Worm (Caenorhabditis elegans) whole organism, early embryonic: ENCODE results near the gene F35B3.7.

Experiments used
- B0310.2 ChIP-seq: sonication (generic microtip); optimal IDR thresholded peaks from 2 replicates; lab custom pipeline; 2016; ENCODE audit warnings: mild to moderate bottlenecking, missing genetic modification characterization, missing compliant biosample characterization
- F13C5.2 ChIP-seq: sonication (generic microtip); optimal IDR thresholded peaks from 2 replicates; lab custom pipeline; 2017; ENCODE audit warnings: mild to moderate bottlenecking, missing genetic modification characterization, inconsistent platforms, missing compliant biosample characterization
- aly-1 ChIP-seq: sonication (generic microtip); optimal IDR thresholded peaks from 2 replicates; lab custom pipeline; 2016; ENCODE audit warnings: missing genetic modification characterization, missing compliant biosample characterization
- ama-1 ChIP-seq: fragments of 150-350 bp; optimal IDR thresholded peaks from 2 replicates; lab custom pipeline; 2014
- flt-1 ChIP-seq: fragments of 200-800 bp; sonication (Bioruptor generic); IDR thresholded peaks from 2 replicates; pipeline ENCODE4 v1.3.6; 2022; ENCODE audit warnings: missing genetic modification characterization, missing compliant biosample characterization
- hmbx-1 ChIP-seq: sonication (generic microtip); optimal IDR thresholded peaks from 2 replicates; lab custom pipeline; 2016; ENCODE audit warnings: mild to moderate bottlenecking, missing genetic modification characterization, missing compliant biosample characterization
- scrt-1 ChIP-seq: fragments of 200-800 bp; sonication (Bioruptor generic); IDR thresholded peaks from 2 replicates; pipeline ENCODE4 v1.3.6; 2022; ENCODE audit warnings: missing genetic modification characterization, missing compliant biosample characterization
- tbx-11 ChIP-seq: fragments of 200-800 bp; sonication (Bioruptor generic); IDR thresholded peaks from 2 replicates; pipeline ENCODE4 v1.3.6; 2022; ENCODE audit warnings: missing genetic modification characterization, missing compliant biosample characterization

ce11 chrX:17070495-17070894, 27.6 kb upstream of the F35B3.7 start:
- no peak for TF ChIP-seq F13C5.2 (tag; lab: Kevin White, UChicago)
- no peak for TF ChIP-seq ama-1 (lab: Kevin White, UChicago)
- no peak for TF ChIP-seq hmbx-1 (tag; lab: Kevin White, UChicago)
- no peak for TF ChIP-seq tbx-11 (GFP tag; lab: Robert Waterston, UW)
- no peak for TF ChIP-seq flt-1 (GFP tag; lab: Robert Waterston, UW)
- no peak for TF ChIP-seq B0310.2 (tag; lab: Kevin White, UChicago)
- no peak for TF ChIP-seq scrt-1 (GFP tag; lab: Robert Waterston, UW)
- TF ChIP-seq aly-1 (tag; lab: Kevin White, UChicago): no peak
